Worm (Caenorhabditis elegans): ENCODE data around the gene T22C8.1.
A peak's percentile ranks its signal among the peaks of the same experiment; 100 is the strongest.

T22C8.1 gene

DNA sequence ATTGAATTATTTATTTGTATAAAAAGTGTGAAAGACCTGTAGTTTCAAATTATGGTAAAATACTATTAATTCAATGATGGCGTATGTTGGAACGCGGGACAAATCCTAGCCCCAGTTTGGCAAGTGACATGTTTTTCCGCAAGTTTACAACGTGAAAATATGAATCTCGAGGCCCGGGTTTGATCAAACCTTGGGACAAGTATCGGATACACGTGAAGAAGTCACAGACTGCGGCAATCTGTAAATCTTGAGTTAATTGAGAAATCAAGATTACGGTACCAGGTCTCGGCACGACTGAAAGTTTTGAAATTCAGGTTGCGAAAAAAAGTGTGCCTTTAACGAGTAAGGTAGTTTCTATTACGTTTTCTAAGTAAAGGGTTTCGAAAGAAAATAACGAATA is 29.5 kb upstream of the T22C8.1 start:
- TF ChIP-seq mml-1 (tag; optimal IDR thresholded peaks at IDR 0.05) = no peak
- no peak for TF ChIP-seq elt-2 (tag; optimal IDR thresholded peaks at IDR 0.05)
- no peak for TF ChIP-seq tbx-2 (tag; optimal IDR thresholded peaks at IDR 0.05)
- TF ChIP-seq ztf-11 (tag; optimal IDR thresholded peaks at IDR 0.05) = no peak
- TF ChIP-seq nhr-67 (tag; optimal IDR thresholded peaks at IDR 0.05) = no peak
- no peak for TF ChIP-seq unc-62 (GFP tag; optimal IDR thresholded peaks at IDR 0.05)
- no peak for TF ChIP-seq ama-1 (optimal IDR thresholded peaks at IDR 0.05)
- TF ChIP-seq nhr-12 (tag; optimal IDR thresholded peaks at IDR 0.05) = no peak

ce11 chrII:8585036-8585627 is 27.4 kb upstream of the T22C8.1 start, which contains the start of gene F54C9.11:
Gene F54C9.11, minus strand, starts transcription at chrII:8585086.
- no peak for TF ChIP-seq nhr-23 (tag; optimal IDR thresholded peaks at IDR 0.05)
- no peak for TF ChIP-seq daf-12 (tag; optimal IDR thresholded peaks at IDR 0.05)
- no peak for TF ChIP-seq aly-2 (tag; optimal IDR thresholded peaks at IDR 0.05)
- TF ChIP-seq egl-5 (tag; optimal IDR thresholded peaks at IDR 0.05) = peak; percentile 42
- no peak for TF ChIP-seq ceh-16 (tag; optimal IDR thresholded peaks at IDR 0.05)
- no peak for TF ChIP-seq hmg-11 (tag; optimal IDR thresholded peaks at IDR 0.05)
- TF ChIP-seq nhr-11 (tag; optimal IDR thresholded peaks at IDR 0.05) = no peak
- TF ChIP-seq ceh-9 (tag; optimal IDR thresholded peaks at IDR 0.05) = no peak
- TF ChIP-seq nfya-1 (tag; optimal IDR thresholded peaks at IDR 0.05; ENCODE audit: insufficient read depth) = peak; percentile 47
- TF ChIP-seq unc-39 (tag; optimal IDR thresholded peaks at IDR 0.05) = no peak
- no peak for TF ChIP-seq fkh-10 (GFP tag; optimal IDR thresholded peaks at IDR 0.05)
- no peak for TF ChIP-seq ama-1 (optimal IDR thresholded peaks at IDR 0.05)
- TF ChIP-seq nhr-12 (tag; optimal IDR thresholded peaks at IDR 0.05) = no peak
- TF ChIP-seq ztf-4 (tag; optimal IDR thresholded peaks at IDR 0.05) = no peak
- TF ChIP-seq nhr-77 (tag; optimal IDR thresholded peaks at IDR 0.05) = no peak

- TF ChIP-seq nhr-25 (tag; optimal IDR thresholded peaks at IDR 0.05) = peak; percentile 56
- no peak for TF ChIP-seq pha-4 (tag; optimal IDR thresholded peaks at IDR 0.05)
- TF ChIP-seq skn-1 (tag; optimal IDR thresholded peaks at IDR 0.05) = no peak
These were observed 26.6 kb upstream of the T22C8.1 start for ce11 chrII:8585921-8586320.

ce11 chrII:8587660-8588230 is 24.8 kb upstream of the T22C8.1 start:
- no peak for TF ChIP-seq tbx-2 (tag; optimal IDR thresholded peaks at IDR 0.05)
- no peak for TF ChIP-seq snpc-4 (tag; optimal IDR thresholded peaks at IDR 0.05)
- TF ChIP-seq pqm-1 (tag; optimal IDR thresholded peaks at IDR 0.05) = no peak
- TF ChIP-seq nfya-1 (tag; optimal IDR thresholded peaks at IDR 0.05; ENCODE audit: insufficient read depth) = peak; percentile 14
- TF ChIP-seq lin-39 (tag; optimal IDR thresholded peaks at IDR 0.05) = peak; percentile 18
- TF ChIP-seq nhr-43 (tag; optimal IDR thresholded peaks at IDR 0.05; ENCODE audit: poor library complexity, severe bottlenecking) = no peak
- peak; percentile 64 for TF ChIP-seq elt-1 (tag; optimal IDR thresholded peaks at IDR 0.05)
- no peak for TF ChIP-seq mml-1 (tag; optimal IDR thresholded peaks at IDR 0.05)

DNA sequence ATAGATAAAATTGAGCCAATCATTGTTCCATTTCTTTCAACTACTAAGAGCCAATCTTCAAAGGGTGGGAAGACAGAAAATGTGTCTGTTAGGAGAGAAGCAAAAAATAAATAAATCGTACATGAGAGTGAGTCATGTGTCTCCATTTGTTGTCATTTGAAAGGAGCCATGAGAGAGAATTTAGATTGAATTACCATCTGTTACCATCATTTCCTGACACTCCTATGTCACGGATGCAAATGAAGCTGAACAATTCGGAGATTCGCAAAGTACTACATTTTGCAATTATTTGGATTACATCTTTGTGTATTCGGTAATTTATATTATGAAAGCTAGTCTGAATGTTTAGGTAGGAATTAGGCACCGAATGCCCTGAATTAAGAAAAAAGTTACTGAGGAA is 24.1 kb upstream of the T22C8.1 start:
- TF ChIP-seq lin-15B (tag; optimal IDR thresholded peaks at IDR 0.05) (no peak), unc-39 (tag; optimal IDR thresholded peaks at IDR 0.05) (no peak), mdl-1 (tag; optimal IDR thresholded peaks at IDR 0.05) (no peak), nhr-25 (tag; optimal IDR thresholded peaks at IDR 0.05) (no peak), lsy-12 (tag; optimal IDR thresholded peaks at IDR 0.05) (no peak), eor-1 (tag; optimal IDR thresholded peaks at IDR 0.05) (no peak), R02D3.7 (tag; optimal IDR thresholded peaks at IDR 0.05) (no peak)

DNA sequence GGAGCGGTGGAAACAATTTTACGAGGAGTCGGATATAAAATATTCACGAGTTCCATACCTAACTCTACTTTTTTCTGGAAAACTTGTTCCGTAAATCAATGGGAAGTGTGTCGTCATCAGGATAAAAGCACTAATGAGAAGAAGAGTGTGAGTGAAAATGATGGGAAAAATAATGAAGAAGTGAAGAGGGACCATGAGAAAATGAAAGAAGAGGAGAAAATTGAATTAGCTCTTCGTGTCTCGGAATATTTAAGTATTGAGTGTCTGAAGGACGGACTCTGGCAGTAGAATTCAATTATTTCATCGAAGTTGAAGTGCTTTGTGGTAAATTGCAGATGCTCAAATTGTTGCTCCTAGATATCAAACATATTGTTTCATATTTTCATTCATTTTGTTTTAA is 23.3 kb upstream of the T22C8.1 start:
- TF ChIP-seq nfya-1 (tag; optimal IDR thresholded peaks at IDR 0.05; ENCODE audit: insufficient read depth) = peak; percentile 30
- TF ChIP-seq fkh-10 (GFP tag; optimal IDR thresholded peaks at IDR 0.05) = peak; percentile 47
- TF ChIP-seq ztf-11 (tag; optimal IDR thresholded peaks at IDR 0.05) = no peak

Measured in whole organism, L3 larva.